Fruit fly (Drosophila melanogaster) whole organism, wandering third instar larva: ENCODE measurements around the gene Cyp312a1.

Experiments used
- Abd-B ChIP-seq: fragments of >200 bp; optimal IDR thresholded peaks from 2 replicates; lab custom pipeline; 2017; ENCODE audit warnings: missing biosample characterization, missing genetic modification characterization
- CG32264 ChIP-seq: fragments of 200-800 bp; sonication (Bioruptor generic); optimal IDR thresholded peaks from 2 replicates; lab custom pipeline; 2016; ENCODE audit warnings: missing biosample characterization, missing genetic modification characterization
- CG9705 ChIP-seq: fragments of 200-800 bp; sonication (Bioruptor generic); optimal IDR thresholded peaks from 2 replicates; lab custom pipeline; 2018; ENCODE audit warnings: missing biosample characterization, mild to moderate bottlenecking, missing genetic modification characterization
- CrebA ChIP-seq: fragments of 200-800 bp; sonication (Bioruptor generic); optimal IDR thresholded peaks from 2 replicates; lab custom pipeline; 2016; ENCODE audit warnings: missing biosample characterization, mild to moderate bottlenecking, missing genetic modification characterization, borderline replicate concordance
- Dfd ChIP-seq: fragments of >200 bp; optimal IDR thresholded peaks from 2 replicates; lab custom pipeline; 2017; ENCODE audit warnings: missing biosample characterization, missing genetic modification characterization
- Dif ChIP-seq: fragments of 200-275, 200-300 bp; sonication (Bioruptor generic); optimal IDR thresholded peaks from 2 replicates; lab custom pipeline; 2018; ENCODE audit warnings: missing biosample characterization, missing genetic modification characterization; ENCODE audit not compliant: partially characterized antibody
- GATAd ChIP-seq: sonication (Bioruptor generic); optimal IDR thresholded peaks from 2 replicates; lab custom pipeline; 2016; ENCODE audit warnings: missing biosample characterization, missing genetic modification characterization
- HLH106 ChIP-seq: fragments of 200-800 bp; optimal IDR thresholded peaks from 3 replicates; lab custom pipeline; 2019; ENCODE audit warnings: missing biosample characterization, mild to moderate bottlenecking, missing genetic modification characterization, moderate library complexity
- Hnf4 ChIP-seq: fragments of 200-800 bp; sonication (Bioruptor generic); optimal IDR thresholded peaks from 2 replicates; lab custom pipeline; 2016; ENCODE audit warnings: missing biosample characterization, mild to moderate bottlenecking, missing genetic modification characterization
- Hr78 ChIP-seq: fragments of >200 bp; optimal IDR thresholded peaks from 2 replicates; lab custom pipeline; 2017; ENCODE audit warnings: missing biosample characterization, missing genetic modification characterization
- Hr83 ChIP-seq: fragments of 200-300 bp; sonication (Bioruptor generic); optimal IDR thresholded peaks from 2 replicates; lab custom pipeline; 2016; ENCODE audit warnings: missing biosample characterization, mild to moderate bottlenecking, missing genetic modification characterization, moderate library complexity; ENCODE audit not compliant: poor library complexity, severe bottlenecking
- Jra ChIP-seq: sonication (Bioruptor generic); optimal IDR thresholded peaks from 2 replicates; lab custom pipeline; 2016; ENCODE audit warnings: missing biosample characterization, missing genetic modification characterization
- Mio ChIP-seq: sonication (Bioruptor generic); optimal IDR thresholded peaks from 2 replicates; lab custom pipeline; 2016; ENCODE audit warnings: missing biosample characterization, missing genetic modification characterization
- Myc ChIP-seq: fragments of >200 bp; optimal IDR thresholded peaks from 2 replicates; lab custom pipeline; 2017
- N ChIP-seq: fragments of >200 bp; optimal IDR thresholded peaks from 2 replicates; lab custom pipeline; 2018; ENCODE audit warnings: missing biosample characterization, missing external identifiers, missing genetic modification characterization
- OdsH ChIP-seq: fragments of 200-800 bp; sonication (Bioruptor generic); optimal IDR thresholded peaks from 2 replicates; lab custom pipeline; 2016; ENCODE audit warnings: missing biosample characterization, mild to moderate bottlenecking, missing genetic modification characterization
- Rel ChIP-seq, 2 experiments: fragments of 200-800 bp; sonication (Bioruptor generic) in 1 of 2; optimal IDR thresholded peaks; 2 replicates in 1 of 2; 3 replicates in 1 of 2; lab custom pipeline; 2016 to 2019; ENCODE audit warnings: mild to moderate bottlenecking in 2 of 2, missing biosample characterization in 2 of 2, missing genetic modification characterization in 2 of 2, moderate library complexity in 1 of 2
- Sp1 ChIP-seq: fragments of 200-800 bp; sonication (Bioruptor generic); optimal IDR thresholded peaks from 3 replicates; lab custom pipeline; 2019; ENCODE audit warnings: missing biosample characterization, mild to moderate bottlenecking, missing genetic modification characterization, moderate library complexity
- br ChIP-seq: fragments of 200-800 bp; sonication (Bioruptor generic); optimal IDR thresholded peaks from 2 replicates; lab custom pipeline; 2016; ENCODE audit warnings: missing biosample characterization, missing genetic modification characterization
- brk ChIP-seq: fragments of 200-800 bp; sonication (Bioruptor generic); optimal IDR thresholded peaks from 2 replicates; lab custom pipeline; 2016; ENCODE audit warnings: missing biosample characterization, mild to moderate bottlenecking, missing genetic modification characterization
- dl ChIP-seq, 2 experiments: fragments of 175-275, 200-275 bp in 1 of 2; fragments of 200-275 bp in 1 of 2; sonication (Bioruptor generic); optimal IDR thresholded peaks; lab custom pipeline; 2018; ENCODE audit warnings: mild to moderate bottlenecking in 2 of 2, missing biosample characterization in 2 of 2, missing genetic modification characterization in 2 of 2, moderate library complexity in 2 of 2; ENCODE audit not compliant: partially characterized antibody in 2 of 2, insufficient read depth in 1 of 2
- dmrt93B ChIP-seq: fragments of 200-800 bp; sonication (Bioruptor generic); optimal IDR thresholded peaks from 2 replicates; lab custom pipeline; 2018; ENCODE audit warnings: missing biosample characterization, mild to moderate bottlenecking, missing genetic modification characterization
- dsf ChIP-seq: sonication (Bioruptor generic); optimal IDR thresholded peaks from 2 replicates; lab custom pipeline; 2016; ENCODE audit warnings: missing biosample characterization, missing genetic modification characterization, borderline replicate concordance
- ey ChIP-seq: fragments of 200-800 bp; sonication (Bioruptor generic); optimal IDR thresholded peaks from 2 replicates; lab custom pipeline; 2016; ENCODE audit warnings: missing biosample characterization, missing genetic modification characterization
- foxo ChIP-seq, 2 experiments: fragments of 200-800 bp; sonication (Bioruptor generic); optimal IDR thresholded peaks; 2 replicates in 1 of 2; 3 replicates in 1 of 2; lab custom pipeline; 2016 to 2017; ENCODE audit warnings: missing biosample characterization in 2 of 2, missing genetic modification characterization in 2 of 2
- fru ChIP-seq: fragments of 200-800 bp; sonication (Bioruptor generic); optimal IDR thresholded peaks from 3 replicates; lab custom pipeline; 2016; ENCODE audit warnings: missing biosample characterization, mild to moderate bottlenecking, missing genetic modification characterization
- h ChIP-seq: fragments of 200-800 bp; sonication (Bioruptor generic); optimal IDR thresholded peaks from 3 replicates; lab custom pipeline; 2016; ENCODE audit warnings: missing biosample characterization, mild to moderate bottlenecking, missing genetic modification characterization
- jim ChIP-seq: fragments of 175-275, 200-325 bp; sonication (Bioruptor generic); optimal IDR thresholded peaks from 2 replicates; lab custom pipeline; 2016; ENCODE audit warnings: missing biosample characterization, mild to moderate bottlenecking, missing genetic modification characterization
- pan ChIP-seq: fragments of >200 bp; optimal IDR thresholded peaks from 2 replicates; lab custom pipeline; 2017
- psq ChIP-seq: fragments of 200-800 bp; sonication (Bioruptor generic); optimal IDR thresholded peaks from 3 replicates; lab custom pipeline; 2017; ENCODE audit warnings: missing biosample characterization, mild to moderate bottlenecking, missing genetic modification characterization, moderate library complexity
- rgr ChIP-seq: fragments of 200-800 bp; sonication (Bioruptor generic); optimal IDR thresholded peaks from 3 replicates; lab custom pipeline; 2016; ENCODE audit warnings: missing biosample characterization, mild to moderate bottlenecking, missing genetic modification characterization
- sage ChIP-seq: fragments of 200-800 bp; sonication (Bioruptor generic); optimal IDR thresholded peaks from 2 replicates; lab custom pipeline; 2016; ENCODE audit warnings: missing biosample characterization, mild to moderate bottlenecking, missing genetic modification characterization
- sv ChIP-seq: fragments of 200-800 bp; sonication (Bioruptor generic); optimal IDR thresholded peaks from 3 replicates; lab custom pipeline; 2016; ENCODE audit warnings: missing biosample characterization, missing genetic modification characterization
- tai ChIP-seq: sonication (Bioruptor generic); optimal IDR thresholded peaks from 2 replicates; lab custom pipeline; 2016; ENCODE audit warnings: missing biosample characterization, missing genetic modification characterization
- woc ChIP-seq: sonication (Bioruptor generic); optimal IDR thresholded peaks from 2 replicates; lab custom pipeline; 2016; ENCODE audit warnings: missing biosample characterization, mild to moderate bottlenecking, missing genetic modification characterization

Gene Cyp312a1

DNA sequence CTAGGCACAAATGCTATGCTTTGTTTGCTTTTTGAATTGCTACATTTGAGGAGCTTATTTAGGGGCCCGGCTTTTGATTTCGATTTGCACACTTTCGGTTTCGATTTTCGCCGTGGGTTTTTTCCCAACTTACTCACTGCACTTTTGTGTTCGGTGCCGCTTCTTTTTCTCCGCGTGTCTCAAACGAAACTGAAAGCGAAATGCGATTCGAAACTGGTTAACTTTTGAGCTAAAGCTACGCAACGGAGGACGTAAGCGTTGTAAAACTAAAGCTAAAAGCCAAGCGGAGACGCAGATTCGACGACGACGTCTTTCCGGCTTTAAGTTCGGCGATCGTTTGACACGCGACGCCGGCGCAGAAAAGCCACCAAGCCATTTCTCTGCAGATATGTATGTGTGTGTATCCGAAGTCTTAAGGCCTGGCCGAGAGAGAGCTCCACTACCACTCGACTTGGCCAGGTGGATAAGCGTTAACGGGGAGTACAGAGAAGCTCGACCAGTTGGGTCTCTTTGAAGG lies 29.7 kb upstream of the Cyp312a1 start, which contains the start of gene CG13699:
TSS of gene CG13699 (minus strand) at position 349 of the 517 bp plus-strand sequence.
- TF ChIP-seq Hr83, result no peak
- no peak for TF ChIP-seq Rel (GFP tag; optimal IDR thresholded peaks at IDR 0.05; lab: Kevin White, UChicago)
- no peak for TF ChIP-seq Rel (tag; optimal IDR thresholded peaks at IDR 0.05; lab: Kevin White, UChicago)
- TF ChIP-seq CG32264 (GFP tag; lab: Kevin White, UChicago), result no peak
- TF ChIP-seq Sp1, result no peak
- no peak for TF ChIP-seq Myc (lab: Kevin White, UChicago)
- TF ChIP-seq dmrt93B (GFP tag; lab: Kevin White, UChicago), result no peak
- TF ChIP-seq CG9705 (GFP tag; lab: Kevin White, UChicago), result no peak
- TF ChIP-seq dsf, result no peak
- TF ChIP-seq psq, result no peak
- no peak for TF ChIP-seq Hr78 (GFP tag; lab: Kevin White, UChicago)
- TF ChIP-seq pan, result no peak
- TF ChIP-seq Dfd (GFP tag; lab: Kevin White, UChicago), result no peak
- no peak for TF ChIP-seq foxo (GFP tag; optimal IDR thresholded peaks at IDR 0.05; lab: Kevin White, UChicago)
- no peak for TF ChIP-seq sage (GFP tag; lab: Kevin White, UChicago)
- TF ChIP-seq Mio (GFP tag; lab: Kevin White, UChicago), result no peak
- TF ChIP-seq brk (GFP tag; lab: Kevin White, UChicago), result no peak
- no peak for TF ChIP-seq Abd-B (GFP tag; lab: Kevin White, UChicago)

DNA sequence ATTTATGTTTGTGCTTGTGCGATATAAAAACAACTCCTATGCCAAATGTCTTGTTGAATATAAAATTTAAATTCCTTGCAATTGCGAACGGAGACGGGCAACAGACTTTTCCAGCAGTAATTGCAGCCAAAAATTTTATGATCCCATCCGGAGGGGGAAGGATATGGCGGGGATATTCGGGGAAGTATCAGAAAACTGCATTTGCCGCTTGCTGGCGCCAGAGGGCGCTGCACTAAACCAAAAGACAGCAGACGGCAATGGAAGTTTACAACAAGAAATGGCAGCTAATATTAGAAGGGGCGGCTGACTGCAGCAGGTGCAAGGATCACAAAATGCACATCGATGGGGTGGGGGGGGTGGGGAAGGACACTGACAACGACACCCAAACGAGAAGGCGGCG lies 28.7 kb upstream of the Cyp312a1 start:
- TF ChIP-seq sage (GFP tag; lab: Kevin White, UChicago), result no peak

dm6 chr3L:18154140-18154539 lies 21.7 kb upstream of the Cyp312a1 start:
- no peak for TF ChIP-seq dl (GFP tag; optimal IDR thresholded peaks at IDR 0.05; lab: Kevin White, UChicago; ENCODE audit: insufficient read depth in 1 of 2, partially characterized antibody in 2 of 2)
- TF ChIP-seq Rel (GFP tag; optimal IDR thresholded peaks at IDR 0.05; lab: Kevin White, UChicago), result no peak
- peak; percentile 97 for TF ChIP-seq Rel (tag; optimal IDR thresholded peaks at IDR 0.05; lab: Kevin White, UChicago)

DNA sequence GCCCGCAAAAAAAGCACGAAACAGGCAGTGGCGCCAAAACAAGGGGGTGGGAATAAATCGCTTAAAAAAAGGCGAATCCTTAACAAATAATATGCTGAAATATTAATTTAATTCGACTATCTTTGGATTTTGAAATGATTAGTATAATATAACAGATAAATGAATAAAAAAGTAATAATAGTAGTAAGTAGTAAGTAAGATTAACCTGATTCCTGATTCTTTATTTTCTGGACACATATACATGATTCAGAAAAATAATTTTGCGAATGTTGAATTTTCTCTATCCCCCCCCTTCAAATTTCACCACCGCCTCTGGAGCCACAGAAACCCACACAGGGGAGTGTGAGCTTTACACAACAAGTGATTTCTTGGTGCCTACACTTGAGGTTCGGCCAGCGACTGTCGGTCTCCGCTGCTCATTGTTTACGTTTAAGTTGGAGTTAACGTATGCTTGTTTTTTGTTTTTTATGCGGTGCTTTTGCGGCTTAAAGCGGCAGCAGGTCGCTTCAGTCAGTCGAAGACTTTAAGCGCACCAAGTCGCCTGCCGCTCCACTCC lies 16.0 kb upstream of the Cyp312a1 start, which contains the start of gene CG7330:
TSS of gene CG7330 (plus strand) at position 506 of the 556 bp plus-strand sequence.
- peak; percentile 78 for TF ChIP-seq rgr (GFP tag; lab: Kevin White, UChicago)
- no peak for TF ChIP-seq GATAd (GFP tag; lab: Kevin White, UChicago)
- peak; percentile 10 for TF ChIP-seq woc (GFP tag; lab: Kevin White, UChicago)
- TF ChIP-seq HLH106, result peak; percentile 86
- no peak for TF ChIP-seq Myc (lab: Kevin White, UChicago)
- TF ChIP-seq dl (GFP tag; optimal IDR thresholded peaks at IDR 0.05; lab: Kevin White, UChicago; ENCODE audit: insufficient read depth in 1 of 2, partially characterized antibody in 2 of 2), result no peak
- TF ChIP-seq brk (GFP tag; lab: Kevin White, UChicago), result peak; percentile 11
- TF ChIP-seq fru (GFP tag; lab: Kevin White, UChicago), result peak; percentile 77
- TF ChIP-seq pan, result no peak
- TF ChIP-seq h (GFP tag; lab: Kevin White, UChicago), result peak; percentile 81
- TF ChIP-seq sv, result peak; percentile 87
- TF ChIP-seq CG32264 (GFP tag; lab: Kevin White, UChicago), result no peak
- TF ChIP-seq Jra (GFP tag; lab: Kevin White, UChicago), result peak; percentile 6
- no peak for TF ChIP-seq Dif (GFP tag; lab: Kevin White, UChicago)
- peak; percentile 88 for TF ChIP-seq Sp1
- TF ChIP-seq tai (GFP tag; lab: Kevin White, UChicago), result no peak
- TF ChIP-seq dmrt93B (GFP tag; lab: Kevin White, UChicago), result peak; percentile 76
- TF ChIP-seq br (GFP tag; lab: Kevin White, UChicago), result peak; percentile 58
- TF ChIP-seq OdsH, result peak; percentile 88
- no peak for TF ChIP-seq Abd-B (GFP tag; lab: Kevin White, UChicago)
- TF ChIP-seq CrebA, result no peak
- no peak for TF ChIP-seq Dfd (GFP tag; lab: Kevin White, UChicago)
- peak; percentile 58 for TF ChIP-seq CG9705 (GFP tag; lab: Kevin White, UChicago)
- peak; percentile 5 for TF ChIP-seq sage (GFP tag; lab: Kevin White, UChicago)
- peak in 1 of 2 experiments; percentile 87 for TF ChIP-seq foxo (GFP tag; optimal IDR thresholded peaks at IDR 0.05; lab: Kevin White, UChicago)
- TF ChIP-seq N, result no peak
- peak; percentile 65 for TF ChIP-seq Hnf4
- TF ChIP-seq ey, result peak; percentile 62
- TF ChIP-seq jim (GFP tag; lab: Kevin White, UChicago), result no peak
- peak; percentile 77 for TF ChIP-seq psq
- TF ChIP-seq dsf, result no peak
- TF ChIP-seq, all 38 proteins: peak for 18
